Worm (Caenorhabditis elegans) whole organism, L1 larva: ENCODE data around the gene T25B9.11.

Source experiments
- C04F5.9 ChIP-seq: sonication (generic microtip); optimal IDR thresholded peaks from 2 replicates; lab custom pipeline; 2016; ENCODE audit warnings: missing genetic modification characterization, missing compliant biosample characterization
- C16A3.4 ChIP-seq: fragments of 150-350 bp; optimal IDR thresholded peaks from 2 replicates; lab custom pipeline; 2014; ENCODE audit warnings: missing biosample characterization, missing genetic modification characterization
- C34B4.2 ChIP-seq: sonication (generic microtip); optimal IDR thresholded peaks from 2 replicates; lab custom pipeline; 2017; ENCODE audit warnings: mild to moderate bottlenecking, missing genetic modification characterization, missing compliant biosample characterization
- Y116A8C.19 ChIP-seq: sonication (generic microtip); optimal IDR thresholded peaks from 2 replicates; lab custom pipeline; 2016; ENCODE audit warnings: missing compliant biosample characterization, missing genetic modification characterization, borderline replicate concordance
- alr-1 ChIP-seq: fragments of 200-800 bp; sonication (Bioruptor generic); optimal IDR thresholded peaks from 2 replicates; lab custom pipeline; 2018; ENCODE audit warnings: borderline replicate concordance, mild to moderate bottlenecking, missing genetic modification characterization, missing compliant biosample characterization
- ama-1 ChIP-seq: fragments of 150-350 bp; optimal IDR thresholded peaks from 2 replicates; lab custom pipeline; 2014
- blmp-1 ChIP-seq: fragments of 150-350 bp; optimal IDR thresholded peaks from 2 replicates; lab custom pipeline; 2014; ENCODE audit warnings: missing biosample characterization, missing genetic modification characterization
- ceh-63 ChIP-seq: fragments of 200-800 bp; sonication (Bioruptor generic); optimal IDR thresholded peaks from 2 replicates; lab custom pipeline; 2018; ENCODE audit warnings: mild to moderate bottlenecking, missing genetic modification characterization, missing compliant biosample characterization
- ceh-90 ChIP-seq: sonication (generic microtip); optimal IDR thresholded peaks from 2 replicates; lab custom pipeline; 2016; ENCODE audit warnings: missing genetic modification characterization, missing compliant biosample characterization
- ces-1 ChIP-seq: fragments of 150-350 bp; optimal IDR thresholded peaks from 2 replicates; lab custom pipeline; 2014; ENCODE audit warnings: missing biosample characterization, missing genetic modification reagents, missing genetic modification characterization
- efl-3 ChIP-seq: fragments of 200-800 bp; sonication (Bioruptor generic); optimal IDR thresholded peaks from 2 replicates; lab custom pipeline; 2018; ENCODE audit warnings: mild to moderate bottlenecking, missing genetic modification characterization, missing compliant biosample characterization
- egl-27 ChIP-seq, 2 experiments: fragments of 150-350 bp in 1 of 2; sonication (generic microtip); optimal IDR thresholded peaks; 3 replicates each; lab custom pipeline; 2017 to 2018; ENCODE audit warnings: missing biosample characterization in 2 of 2, missing genetic modification characterization in 2 of 2, missing genetic modification reagents in 2 of 2
- fkh-10 ChIP-seq: sonication (generic microtip); optimal IDR thresholded peaks from 2 replicates; lab custom pipeline; 2017; ENCODE audit warnings: missing biosample characterization, missing genetic modification reagents, missing genetic modification characterization
- fkh-4 ChIP-seq: sonication (generic microtip); optimal IDR thresholded peaks from 2 replicates; lab custom pipeline; 2016; ENCODE audit warnings: missing compliant biosample characterization, missing genetic modification characterization, borderline replicate concordance
- grh-1 ChIP-seq: fragments of 200-800 bp; sonication (Bioruptor generic); IDR thresholded peaks from 2 replicates; pipeline ENCODE4 v1.3.6; 2022; ENCODE audit warnings: missing genetic modification reagents, missing genetic modification characterization, missing compliant biosample characterization
- hlh-4 ChIP-seq: sonication (generic microtip); optimal IDR thresholded peaks from 2 replicates; lab custom pipeline; 2016; ENCODE audit warnings: mild to moderate bottlenecking, missing genetic modification characterization, missing compliant biosample characterization
- irx-1 ChIP-seq: sonication (generic microtip); optimal IDR thresholded peaks from 2 replicates; lab custom pipeline; 2016; ENCODE audit warnings: missing genetic modification characterization, missing compliant biosample characterization
- isw-1 ChIP-seq: fragments of 200-800 bp; sonication (Bioruptor generic); IDR thresholded peaks from 2 replicates; pipeline ENCODE4 v1.3.6; 2022; ENCODE audit warnings: missing genetic modification characterization, missing compliant biosample characterization
- lin-13 ChIP-seq: fragments of 150-350 bp; optimal IDR thresholded peaks from 2 replicates; lab custom pipeline; 2014; ENCODE audit warnings: missing biosample characterization, missing genetic modification reagents, missing genetic modification characterization
- lin-15B ChIP-seq: fragments of 150-350 bp; sonication (generic microtip); optimal IDR thresholded peaks from 3 replicates; lab custom pipeline; 2014; ENCODE audit warnings: missing biosample characterization, missing genetic modification characterization
- lin-39 ChIP-seq: fragments of 150-350 bp; optimal IDR thresholded peaks from 2 replicates; lab custom pipeline; 2014; ENCODE audit warnings: missing biosample characterization, missing genetic modification reagents, missing genetic modification characterization
- lir-3 ChIP-seq: sonication (generic microtip); optimal IDR thresholded peaks from 2 replicates; lab custom pipeline; 2016; ENCODE audit warnings: mild to moderate bottlenecking, missing genetic modification characterization, moderate library complexity, missing compliant biosample characterization; ENCODE audit not compliant: poor library complexity
- lsy-2 ChIP-seq, 2 experiments: fragments of 150-350 bp; optimal IDR thresholded peaks; 2 replicates each; lab custom pipeline; 2014; ENCODE audit warnings: missing biosample characterization in 2 of 2, missing genetic modification characterization in 2 of 2
- mab-9 ChIP-seq: fragments of 200-800 bp; sonication (Bioruptor generic); IDR thresholded peaks from 2 replicates; pipeline ENCODE4 v1.3.6; 2022; ENCODE audit warnings: missing genetic modification reagents, missing genetic modification characterization, missing compliant biosample characterization
- mdl-1 ChIP-seq, 2 experiments: fragments of 150-350 bp; optimal IDR thresholded peaks; 2 replicates each; lab custom pipeline; 2014 to 2017; ENCODE audit warnings: missing biosample characterization in 2 of 2, missing genetic modification characterization in 2 of 2, inconsistent platforms in 1 of 2
- mef-2 ChIP-seq: fragments of 150-350 bp; optimal IDR thresholded peaks from 2 replicates; lab custom pipeline; 2014; ENCODE audit warnings: missing biosample characterization, missing genetic modification characterization
- nhr-11 ChIP-seq: fragments of 150-350 bp; optimal IDR thresholded peaks from 2 replicates; lab custom pipeline; 2014; ENCODE audit warnings: missing biosample characterization, missing genetic modification characterization
- nhr-237 ChIP-seq: fragments of 150-350 bp; optimal IDR thresholded peaks from 2 replicates; lab custom pipeline; 2014; ENCODE audit warnings: missing biosample characterization, missing genetic modification characterization
- nhr-47 ChIP-seq: sonication (generic microtip); optimal IDR thresholded peaks from 2 replicates; lab custom pipeline; 2016; ENCODE audit warnings: mild to moderate bottlenecking, missing genetic modification characterization, moderate library complexity, missing compliant biosample characterization
- nhr-71 ChIP-seq: sonication (generic microtip); optimal IDR thresholded peaks from 2 replicates; lab custom pipeline; 2016; ENCODE audit warnings: mild to moderate bottlenecking, missing genetic modification characterization, moderate library complexity, missing compliant biosample characterization
- nhr-77 ChIP-seq: fragments of 150-350 bp; optimal IDR thresholded peaks from 2 replicates; lab custom pipeline; 2014; ENCODE audit warnings: missing biosample characterization, missing genetic modification characterization
- nhr-84 ChIP-seq: sonication (generic microtip); optimal IDR thresholded peaks from 2 replicates; lab custom pipeline; 2017; ENCODE audit warnings: missing biosample characterization, missing genetic modification characterization
- nhr-85 ChIP-seq: sonication (generic microtip); peaks from one replicate; lab custom pipeline; 2016; ENCODE audit warnings: missing genetic modification characterization, inconsistent platforms, missing compliant biosample characterization
- pag-3 ChIP-seq: sonication (generic microtip); optimal IDR thresholded peaks from 2 replicates; lab custom pipeline; 2017; ENCODE audit warnings: missing genetic modification characterization, mild to moderate bottlenecking, missing compliant biosample characterization, antibody characterized with exemption, borderline replicate concordance; ENCODE audit not compliant: insufficient read depth
- rnt-1 ChIP-seq: sonication (generic microtip); optimal IDR thresholded peaks from 2 replicates; lab custom pipeline; 2016; ENCODE audit warnings: mild to moderate bottlenecking, missing genetic modification characterization, moderate library complexity, missing compliant biosample characterization
- skn-1 ChIP-seq: fragments of 150-350 bp; optimal IDR thresholded peaks from 2 replicates; lab custom pipeline; 2014; ENCODE audit warnings: missing biosample characterization, missing genetic modification characterization
- snu-23 ChIP-seq: sonication (generic microtip); optimal IDR thresholded peaks from 2 replicates; lab custom pipeline; 2016; ENCODE audit warnings: missing genetic modification characterization, missing compliant biosample characterization
- sptf-1 ChIP-seq: fragments of 150-350 bp; optimal IDR thresholded peaks from 2 replicates; lab custom pipeline; 2014; ENCODE audit warnings: missing biosample characterization, missing genetic modification characterization
- swsn-7 ChIP-seq: sonication (generic microtip); optimal IDR thresholded peaks from 2 replicates; lab custom pipeline; 2016; ENCODE audit warnings: missing genetic modification characterization, missing compliant biosample characterization
- tbx-2 ChIP-seq: sonication (generic microtip); optimal IDR thresholded peaks from 2 replicates; lab custom pipeline; 2016; ENCODE audit warnings: missing genetic modification characterization, missing compliant biosample characterization
- tlp-1 ChIP-seq: fragments of 150-350 bp; optimal IDR thresholded peaks from 2 replicates; lab custom pipeline; 2014; ENCODE audit warnings: missing biosample characterization, missing genetic modification characterization
- unc-86 ChIP-seq: sonication (generic microtip); optimal IDR thresholded peaks from 2 replicates; lab custom pipeline; 2016; ENCODE audit warnings: missing genetic modification characterization, missing compliant biosample characterization
- vab-15 ChIP-seq: sonication (generic microtip); optimal IDR thresholded peaks from 2 replicates; lab custom pipeline; 2017; ENCODE audit warnings: missing genotype, mild to moderate bottlenecking, missing genetic modification characterization, missing compliant biosample characterization
- xbp-1 ChIP-seq: sonication (generic microtip); optimal IDR thresholded peaks from 2 replicates; lab custom pipeline; 2016; ENCODE audit warnings: missing genetic modification characterization, missing compliant biosample characterization
- zag-1 ChIP-seq: fragments of 150-350 bp; optimal IDR thresholded peaks from 2 replicates; lab custom pipeline; 2014; ENCODE audit warnings: missing biosample characterization, missing genetic modification characterization
- zip-4 ChIP-seq: fragments of 200-800 bp; sonication (Bioruptor generic); optimal IDR thresholded peaks from 2 replicates; lab custom pipeline; 2018; ENCODE audit warnings: mild to moderate bottlenecking, missing genetic modification characterization, moderate library complexity, missing compliant biosample characterization

Gene T25B9.11

ce11 chrIV:10777076-10777475 is 12.8 kb downstream of the T25B9.11 start (continued):
- TF ChIP-seq mab-9 (GFP tag; lab: Robert Waterston, UW) (no peak), unc-86 (tag; lab: Kevin White, UChicago) (no peak), ces-1 (GFP tag; lab: Kevin White, UChicago) (no peak), mef-2 (tag; lab: Kevin White, UChicago) (no peak), nhr-71 (tag; lab: Kevin White, UChicago) (peak; percentile 16), blmp-1 (tag; lab: Kevin White, UChicago) (peak; percentile 65), nhr-77 (no peak), C16A3.4 (tag; lab: Kevin White, UChicago) (no peak), Y116A8C.19 (tag; lab: Kevin White, UChicago) (no peak), zip-4 (GFP tag; lab: Kevin White, UChicago) (no peak), tlp-1 (tag; lab: Kevin White, UChicago) (no peak), zag-1 (no peak), grh-1 (GFP tag; lab: Robert Waterston, UW) (no peak), nhr-47 (tag; lab: Kevin White, UChicago) (no peak), egl-27 (tag; optimal IDR thresholded peaks at IDR 0.05; lab: Kevin White, UChicago) (no peak), lin-13 (GFP tag; lab: Kevin White, UChicago) (no peak), ama-1 (no peak), isw-1 (no peak), nhr-85 (tag; lab: Kevin White, UChicago) (peak; percentile 89), lin-39 (tag; lab: Kevin White, UChicago) (no peak), tbx-2 (tag; lab: Kevin White, UChicago) (peak; percentile 35), rnt-1 (tag; lab: Kevin White, UChicago) (no peak), nhr-237 (no peak), lir-3 (tag; lab: Kevin White, UChicago) (no peak), sptf-1 (tag; lab: Kevin White, UChicago) (no peak), fkh-10 (no peak), C34B4.2 (tag; lab: Kevin White, UChicago) (no peak), irx-1 (tag; lab: Kevin White, UChicago) (no peak), mdl-1 (tag; optimal IDR thresholded peaks at IDR 0.05; lab: Kevin White, UChicago) (peak in 1 of 2 experiments; percentile 57), fkh-4 (tag; lab: Kevin White, UChicago) (no peak), alr-1 (no peak), nhr-11 (tag; lab: Kevin White, UChicago) (no peak), xbp-1 (no peak), ceh-63 (GFP tag; lab: Kevin White, UChicago) (no peak)

- TF ChIP-seq mef-2 (tag; lab: Kevin White, UChicago) (no peak), vab-15 (tag; lab: Kevin White, UChicago) (no peak), nhr-71 (tag; lab: Kevin White, UChicago) (no peak), mdl-1 (tag; optimal IDR thresholded peaks at IDR 0.05; lab: Kevin White, UChicago) (no peak), nhr-84 (tag; lab: Kevin White, UChicago) (no peak), ceh-90 (tag; lab: Kevin White, UChicago) (no peak), C04F5.9 (tag; lab: Kevin White, UChicago) (no peak), lin-15B (tag; lab: Kevin White, UChicago) (no peak), unc-86 (tag; lab: Kevin White, UChicago) (no peak), lsy-2 (tag; optimal IDR thresholded peaks at IDR 0.05; lab: Kevin White, UChicago) (no peak), skn-1 (tag; lab: Kevin White, UChicago) (no peak), swsn-7 (tag; lab: Kevin White, UChicago) (no peak), hlh-4 (tag; lab: Kevin White, UChicago) (no peak), efl-3 (no peak), snu-23 (GFP tag; lab: Kevin White, UChicago) (no peak), pag-3 (no peak), C16A3.4 (tag; lab: Kevin White, UChicago) (no peak)
- TF ChIP-seq, all 84 proteins: peak for 0
Observed at ce11 chrIV:10777600-10777999, 13.3 kb downstream of the T25B9.11 start.
